Worm (Caenorhabditis elegans): ENCODE data around the gene vamp-8.
A peak's percentile ranks its signal among the peaks of the same experiment; 100 is the strongest.

ce11 chrIV:13893103-13893502, 28.1 kb upstream of the vamp-8 start:
- 0 out of 2 replicates have a peak, but pooled peaks have one; percentile 17 for TF ChIP-seq ref-1 (GFP tag; conservative IDR thresholded peaks at IDR 0.05)
- 0 out of 2 replicates have a peak, but pooled peaks have one; percentile 10 for TF ChIP-seq ztf-23 (GFP tag; IDR thresholded peaks at IDR 0.05)
- no peak for TF ChIP-seq flt-1 (GFP tag; IDR thresholded peaks at IDR 0.05)
- TF ChIP-seq cog-1 (tag; optimal IDR thresholded peaks at IDR 0.05) = no peak
- TF ChIP-seq tab-1 (GFP tag; IDR thresholded peaks at IDR 0.05) = no peak
- no peak for TF ChIP-seq med-1 (GFP tag; optimal IDR thresholded peaks at IDR 0.05; ENCODE audit: insufficient read depth)
- no peak for TF ChIP-seq T22C8.4 (GFP tag; IDR thresholded peaks at IDR 0.05)

All from whole organism, midembryonic.